Fruit fly (Drosophila melanogaster) whole organism, prepupa: ENCODE measurements around the gene CG33285.

Source experiments
- CG10631 ChIP-seq: fragments of 200-800 bp; sonication (Bioruptor generic); optimal IDR thresholded peaks from 2 replicates; lab custom pipeline; 2016; ENCODE audit warnings: missing biosample characterization, missing genetic modification characterization
- CG15336 ChIP-seq: fragments of 200-800 bp; sonication (Bioruptor generic); IDR thresholded peaks from 2 replicates; pipeline ENCODE4 v1.3.6; 2022; ENCODE audit warnings: missing biosample characterization, missing genetic modification characterization
- CG31627 ChIP-seq: fragments of 200-800 bp; sonication (Bioruptor generic); optimal IDR thresholded peaks from 3 replicates; lab custom pipeline; 2016; ENCODE audit warnings: missing biosample characterization, missing genetic modification characterization
- CG34406 ChIP-seq: fragments of 200-800 bp; sonication (Bioruptor generic); optimal IDR thresholded peaks from 3 replicates; lab custom pipeline; 2016; ENCODE audit warnings: missing biosample characterization, missing genetic modification characterization
- CG3919 ChIP-seq: fragments of 200-800 bp; sonication (Bioruptor generic); optimal IDR thresholded peaks from 3 replicates; lab custom pipeline; 2016; ENCODE audit warnings: missing biosample characterization, missing genetic modification characterization
- CG4318 ChIP-seq: fragments of 200-800 bp; sonication (Bioruptor generic); optimal IDR thresholded peaks from 3 replicates; lab custom pipeline; 2017; ENCODE audit warnings: missing biosample characterization, mild to moderate bottlenecking, missing genetic modification characterization
- CG6163 ChIP-seq: fragments of 200-800 bp; sonication (Bioruptor generic); IDR thresholded peaks from 3 replicates; pipeline ENCODE4 v1.3.6; 2022; ENCODE audit warnings: missing biosample characterization, missing genetic modification characterization
- CG6276 ChIP-seq: fragments of 200-800 bp; sonication (Bioruptor generic); optimal IDR thresholded peaks from 2 replicates; lab custom pipeline; 2017; ENCODE audit warnings: missing biosample characterization, mild to moderate bottlenecking, missing genetic modification characterization
- CG6792 ChIP-seq: fragments of 200-800 bp; sonication (Bioruptor generic); optimal IDR thresholded peaks from 3 replicates; lab custom pipeline; 2016; ENCODE audit warnings: missing biosample characterization, missing genetic modification characterization
- CG6808 ChIP-seq: fragments of 200-800 bp; sonication (Bioruptor generic); optimal IDR thresholded peaks from 3 replicates; lab custom pipeline; 2017; ENCODE audit warnings: missing biosample characterization, missing genetic modification characterization, mild to moderate bottlenecking, moderate library complexity, missing genetic modification reagents
- CG6854 ChIP-seq: fragments of 200-800 bp; sonication (Bioruptor generic); optimal IDR thresholded peaks from 2 replicates; lab custom pipeline; 2017; ENCODE audit warnings: missing biosample characterization, mild to moderate bottlenecking, missing genetic modification characterization
- CG8119 ChIP-seq: fragments of 200-800 bp; sonication (Bioruptor generic); IDR thresholded peaks from 3 replicates; pipeline ENCODE4 v1.3.6; 2022; ENCODE audit warnings: missing biosample characterization, missing genetic modification characterization
- CG8632 ChIP-seq: fragments of 200-800 bp; sonication (Bioruptor generic); optimal IDR thresholded peaks from 3 replicates; lab custom pipeline; 2016; ENCODE audit warnings: missing biosample characterization, missing genetic modification characterization
- Eip78C ChIP-seq: fragments of 200-800 bp; sonication (Bioruptor generic); peaks from one replicate; lab custom pipeline; 2016; ENCODE audit warnings: missing biosample characterization, missing genetic modification characterization
- Gug ChIP-seq: fragments of 200-800 bp; sonication (Bioruptor generic); IDR thresholded peaks from 2 replicates; pipeline ENCODE4 v1.3.6; 2022; ENCODE audit warnings: missing biosample characterization, missing genetic modification characterization
- Hr38 ChIP-seq: sonication (Bioruptor generic); optimal IDR thresholded peaks from 2 replicates; lab custom pipeline; 2016; ENCODE audit warnings: missing biosample characterization, missing genetic modification characterization
- Hr39 ChIP-seq: fragments of 200-800 bp; sonication (Bioruptor generic); optimal IDR thresholded peaks from 2 replicates; lab custom pipeline; 2016; ENCODE audit warnings: missing biosample characterization, missing genetic modification characterization
- OdsH ChIP-seq: fragments of 200-800 bp; sonication (Bioruptor generic); optimal IDR thresholded peaks from 3 replicates; lab custom pipeline; 2016; ENCODE audit warnings: missing biosample characterization, missing genetic modification characterization
- Smox ChIP-seq: fragments of 200-800 bp; sonication (Bioruptor generic); optimal IDR thresholded peaks from 3 replicates; lab custom pipeline; 2016; ENCODE audit warnings: missing biosample characterization, missing genetic modification characterization
- Sox14 ChIP-seq: fragments of 200-800 bp; sonication (Bioruptor generic); optimal IDR thresholded peaks from 3 replicates; lab custom pipeline; 2016; ENCODE audit warnings: missing biosample characterization, missing genetic modification characterization
- Sox15 ChIP-seq: fragments of 200-800 bp; sonication (Bioruptor generic); optimal IDR thresholded peaks from 3 replicates; lab custom pipeline; 2016; ENCODE audit warnings: missing biosample characterization, missing genetic modification characterization
- cyc ChIP-seq: fragments of 200-800 bp; sonication (Bioruptor generic); optimal IDR thresholded peaks from 3 replicates; lab custom pipeline; 2016; ENCODE audit warnings: missing biosample characterization, missing genetic modification characterization
- dsx ChIP-seq: fragments of 200-800 bp; optimal IDR thresholded peaks from 3 replicates; lab custom pipeline; 2019; ENCODE audit warnings: missing biosample characterization, mild to moderate bottlenecking, missing genetic modification characterization, moderate library complexity; ENCODE audit not compliant: poor library complexity, severe bottlenecking
- esn ChIP-seq: fragments of 200-800 bp; sonication (Bioruptor generic); optimal IDR thresholded peaks from 2 replicates; lab custom pipeline; 2016; ENCODE audit warnings: missing biosample characterization, mild to moderate bottlenecking, missing genetic modification characterization, moderate library complexity
- fkh ChIP-seq: fragments of 200-800 bp; sonication (Bioruptor generic); optimal IDR thresholded peaks from 3 replicates; lab custom pipeline; 2017; ENCODE audit warnings: missing biosample characterization, mild to moderate bottlenecking, missing genetic modification characterization, moderate library complexity
- net ChIP-seq: fragments of 200-800 bp; sonication (Bioruptor generic); optimal IDR thresholded peaks from 3 replicates; lab custom pipeline; 2016; ENCODE audit warnings: missing biosample characterization, missing genetic modification characterization
- pdm3 ChIP-seq: fragments of 200-800 bp; sonication (Bioruptor generic); optimal IDR thresholded peaks from 3 replicates; lab custom pipeline; 2016; ENCODE audit warnings: missing biosample characterization, missing genetic modification characterization
- salr ChIP-seq, 2 experiments: fragments of 200-800 bp; sonication (Bioruptor generic); optimal IDR thresholded peaks; 3 replicates each; lab custom pipeline; 2016 to 2018; ENCODE audit warnings: missing biosample characterization in 2 of 2, missing genetic modification characterization in 2 of 2, mild to moderate bottlenecking in 1 of 2
- svp ChIP-seq: fragments of 200-800 bp; sonication (Bioruptor generic); peaks from one replicate; lab custom pipeline; 2016; ENCODE audit warnings: missing biosample characterization, missing genetic modification characterization

CG33285 gene

dm6 chr3L:21088889-21089288, at the start of gene CG33285:
Gene CG33285, minus strand, starts transcription at chr3L:21088989.
- TF ChIP-seq svp = no peak
- TF ChIP-seq Gug (GFP tag; lab: Robert Waterston, UW) = no peak
- TF ChIP-seq pdm3 (GFP tag; lab: Kevin White, UChicago) = no peak
- no peak for TF ChIP-seq net (GFP tag; lab: Kevin White, UChicago)
- TF ChIP-seq CG8632 (GFP tag; lab: Kevin White, UChicago) = no peak
- no peak for TF ChIP-seq CG6163 (GFP tag; lab: Robert Waterston, UW)

dm6 chr3L:21136253-21136652, 47.5 kb upstream of the CG33285 start, which contains the start of gene CG10565:
Gene CG10565, minus strand, starts transcription at chr3L:21136353.
- TF ChIP-seq Sox15 (GFP tag; lab: Kevin White, UChicago) = no peak
- TF ChIP-seq CG8119 (GFP tag; lab: Robert Waterston, UW) = no peak
- no peak for TF ChIP-seq fkh
- TF ChIP-seq salr (GFP tag; optimal IDR thresholded peaks at IDR 0.05; lab: Kevin White, UChicago) = no peak
- no peak for TF ChIP-seq CG6163 (GFP tag; lab: Robert Waterston, UW)
- TF ChIP-seq Hr38 (GFP tag; lab: Kevin White, UChicago) = no peak
- no peak for TF ChIP-seq cyc (GFP tag; lab: Kevin White, UChicago)
- TF ChIP-seq esn (GFP tag; lab: Kevin White, UChicago) = no peak
- TF ChIP-seq Smox = no peak
- TF ChIP-seq pdm3 (GFP tag; lab: Kevin White, UChicago) = no peak
- no peak for TF ChIP-seq CG34406 (GFP tag; lab: Kevin White, UChicago)
- TF ChIP-seq CG31627 (GFP tag; lab: Kevin White, UChicago) = no peak
- TF ChIP-seq Sox14 (GFP tag; lab: Kevin White, UChicago) = no peak

- TF ChIP-seq Sox14 (GFP tag; lab: Kevin White, UChicago) (no peak), Hr39 (GFP tag; lab: Kevin White, UChicago) (peak; percentile 29), CG6808 (GFP tag; lab: Kevin White, UChicago) (peak; percentile 96), Eip78C (GFP tag; lab: Kevin White, UChicago) (no peak), CG6276 (no peak)
These were observed 47.1 kb upstream of the CG33285 start for dm6 chr3L:21135850-21136249.

- TF ChIP-seq CG6163 (GFP tag; lab: Robert Waterston, UW) (no peak), CG34406 (GFP tag; lab: Kevin White, UChicago) (no peak), CG6854 (GFP tag; lab: Kevin White, UChicago) (no peak), net (GFP tag; lab: Kevin White, UChicago) (no peak), CG4318 (GFP tag; lab: Kevin White, UChicago) (no peak), dsx (GFP tag; lab: Kevin White, UChicago) (no peak), CG10631 (GFP tag; lab: Kevin White, UChicago) (no peak)
These were observed 42.6 kb upstream of the CG33285 start, which contains the start of gene ICA69 for dm6 chr3L:21131427-21131826. Gene ICA69, plus strand, starts transcription at chr3L:21131446.

dm6 chr3L:21130839-21131410, 42.1 kb upstream of the CG33285 start, which contains the start of gene ko:
Gene ko, minus strand, starts transcription at chr3L:21131159.
- TF ChIP-seq fkh = peak; percentile 90
- TF ChIP-seq CG3919 (GFP tag; lab: Kevin White, UChicago) = no peak
- no peak for TF ChIP-seq OdsH (GFP tag; lab: Kevin White, UChicago)
- peak; percentile 75 for TF ChIP-seq Eip78C (GFP tag; lab: Kevin White, UChicago)
- TF ChIP-seq salr (GFP tag; optimal IDR thresholded peaks at IDR 0.05; lab: Kevin White, UChicago) = no peak
- TF ChIP-seq CG31627 (GFP tag; lab: Kevin White, UChicago) = no peak
- TF ChIP-seq CG15336 (GFP tag; lab: Robert Waterston, UW) = 0 out of 2 replicates have a peak, but pooled peaks have one; percentile 8

dm6 chr3L:21129682-21130081, 40.9 kb upstream of the CG33285 start:
- TF ChIP-seq CG6792 (GFP tag; lab: Kevin White, UChicago) = no peak
- TF ChIP-seq net (GFP tag; lab: Kevin White, UChicago) = no peak
